Fruit fly (Drosophila melanogaster) whole organism, embryonic: ENCODE data around the gene CG1785.

Experiments
- CG1024 ChIP-seq: fragments of 200-800 bp; sonication (Bioruptor generic); IDR thresholded peaks from 2 replicates; pipeline ENCODE4 v1.3.6; 2022; ENCODE audit warnings: missing biosample characterization, missing genetic modification characterization
- CG17328 ChIP-seq: fragments of 200-800 bp; sonication (Bioruptor generic); IDR thresholded peaks from 2 replicates; pipeline ENCODE4 v1.3.6; 2022; ENCODE audit warnings: missing biosample characterization, missing genetic modification characterization
- CG17361 ChIP-seq: fragments of 200-800 bp; sonication (Bioruptor generic); IDR thresholded peaks from 3 replicates; pipeline ENCODE4 v1.3.6; 2022; ENCODE audit warnings: missing biosample characterization, missing genetic modification characterization
- CG17612 ChIP-seq: fragments of 200-800 bp; sonication (Bioruptor generic); IDR thresholded peaks from 2 replicates; pipeline ENCODE4 v1.3.6; 2022; ENCODE audit warnings: missing biosample characterization, missing genetic modification characterization
- CG2712 ChIP-seq: fragments of 200-800 bp; optimal IDR thresholded peaks from 3 replicates; lab custom pipeline; 2019; ENCODE audit warnings: missing biosample characterization, mild to moderate bottlenecking, missing genetic modification characterization, moderate library complexity
- CG3847 ChIP-seq: fragments of 200-800 bp; sonication (Bioruptor generic); IDR thresholded peaks from 2 replicates; pipeline ENCODE4 v1.3.6; 2022; ENCODE audit warnings: missing biosample characterization, missing genetic modification characterization
- CG43689 ChIP-seq: fragments of 200-800 bp; sonication (Bioruptor generic); IDR thresholded peaks from 2 replicates; pipeline ENCODE4 v1.3.6; 2022; ENCODE audit warnings: missing biosample characterization, missing genetic modification characterization
- CG6765 ChIP-seq: fragments of 200-800 bp; sonication (Bioruptor generic); optimal IDR thresholded peaks from 3 replicates; lab custom pipeline; 2017; ENCODE audit warnings: missing biosample characterization, mild to moderate bottlenecking, missing genetic modification characterization
- CG7357 ChIP-seq: fragments of 200-800 bp; sonication (Bioruptor generic); IDR thresholded peaks from 3 replicates; pipeline ENCODE4 v1.3.6; 2022; ENCODE audit warnings: missing biosample characterization, missing genetic modification characterization
- D19A ChIP-seq: fragments of 200-800 bp; optimal IDR thresholded peaks from 3 replicates; lab custom pipeline; 2019; ENCODE audit warnings: missing biosample characterization, mild to moderate bottlenecking, missing genetic modification characterization, moderate library complexity
- Ets65A ChIP-seq: fragments of 200-800 bp; sonication (Bioruptor generic); peaks from one replicate; lab custom pipeline; 2016; ENCODE audit warnings: missing biosample characterization, missing genetic modification characterization
- H2.0 ChIP-seq: fragments of 200-800 bp; sonication (Bioruptor generic); IDR thresholded peaks from 2 replicates; pipeline ENCODE4 v1.3.6; 2022; ENCODE audit warnings: missing biosample characterization, missing genetic modification characterization
- Hr78 ChIP-seq, 2 experiments: fragments of 200-800 bp in 1 of 2; fragments of >200 bp in 1 of 2; sonication (Bioruptor generic) in 1 of 2; optimal IDR thresholded peaks; 2 replicates each; lab custom pipeline; 2017 to 2019; ENCODE audit warnings: missing biosample characterization in 2 of 2, missing genetic modification characterization in 2 of 2, mild to moderate bottlenecking in 1 of 2, moderate library complexity in 1 of 2
- Kr ChIP-seq: fragments of 200-800 bp; sonication (Bioruptor generic); optimal IDR thresholded peaks from 2 replicates; lab custom pipeline; 2017; ENCODE audit warnings: missing biosample characterization, mild to moderate bottlenecking, missing genetic modification characterization
- Med ChIP-seq: fragments of 200-800 bp; sonication (Bioruptor generic); peaks from one replicate; lab custom pipeline; 2016; ENCODE audit warnings: missing biosample characterization, missing genetic modification characterization, mild to moderate bottlenecking, inconsistent platforms, moderate library complexity
- Nf-YC ChIP-seq: fragments of 200-800 bp; optimal IDR thresholded peaks from 3 replicates; lab custom pipeline; 2019; ENCODE audit warnings: missing biosample characterization, mild to moderate bottlenecking, missing genetic modification characterization, moderate library complexity
- Xrp1 ChIP-seq: fragments of 200-800 bp; sonication (Bioruptor generic); IDR thresholded peaks from 2 replicates; pipeline ENCODE4 v1.3.6; 2022; ENCODE audit warnings: missing biosample characterization, missing genetic modification characterization
- ap ChIP-seq: fragments of 200-800 bp; sonication (Bioruptor generic); IDR thresholded peaks from 2 replicates; pipeline ENCODE4 v1.3.6; 2022; ENCODE audit warnings: missing biosample characterization, missing genetic modification characterization
- ato ChIP-seq: fragments of 200-800 bp; sonication (Bioruptor generic); IDR thresholded peaks from 2 replicates; pipeline ENCODE4 v1.3.6; 2022; ENCODE audit warnings: missing biosample characterization, missing genetic modification characterization; ENCODE audit not compliant: partially characterized antibody
- btn ChIP-seq: fragments of 200-800 bp; sonication (Bioruptor generic); optimal IDR thresholded peaks from 2 replicates; lab custom pipeline; 2016; ENCODE audit warnings: missing biosample characterization, missing genetic modification characterization
- cato ChIP-seq: fragments of 200-800 bp; sonication (Bioruptor generic); optimal IDR thresholded peaks from 2 replicates; lab custom pipeline; 2016; ENCODE audit warnings: missing biosample characterization, missing genetic modification characterization, borderline replicate concordance
- chif ChIP-seq, 2 experiments: fragments of 200-800 bp; sonication (Bioruptor generic); optimal IDR thresholded peaks; 3 replicates each; lab custom pipeline; 2016; ENCODE audit warnings: missing biosample characterization in 2 of 2, missing genetic modification characterization in 2 of 2
- chinmo ChIP-seq: fragments of 200-800 bp; sonication (Bioruptor generic); IDR thresholded peaks from 4 replicates; pipeline ENCODE4 v1.3.6; 2022; ENCODE audit warnings: missing biosample characterization, missing genetic modification characterization; ENCODE audit not compliant: partially characterized antibody
- chm ChIP-seq: fragments of 200-800 bp; sonication (Bioruptor generic); IDR thresholded peaks from 2 replicates; pipeline ENCODE4 v1.3.6; 2022; ENCODE audit warnings: missing biosample characterization, missing genetic modification characterization
- ci ChIP-seq: fragments of 200-800 bp; sonication (Bioruptor generic); IDR thresholded peaks from 3 replicates; pipeline ENCODE4 v1.3.6; 2022; ENCODE audit warnings: missing biosample characterization, missing genetic modification characterization
- dmrt11E ChIP-seq: fragments of 200-800 bp; sonication (Bioruptor generic); optimal IDR thresholded peaks from 3 replicates; lab custom pipeline; 2018; ENCODE audit warnings: missing biosample characterization, mild to moderate bottlenecking, missing genetic modification characterization, moderate library complexity
- dysf ChIP-seq: fragments of 200-800 bp; sonication (Bioruptor generic); IDR thresholded peaks from 3 replicates; pipeline ENCODE4 v1.3.6; 2022; ENCODE audit warnings: missing biosample characterization, missing genetic modification characterization
- eve ChIP-seq, 2 experiments: fragments of >200 bp; optimal IDR thresholded peaks; 2 replicates each; lab custom pipeline; 2017; ENCODE audit warnings: missing biosample characterization in 2 of 2, missing genetic modification characterization in 2 of 2
- ewg ChIP-seq: fragments of 200-800 bp; sonication (Bioruptor generic); optimal IDR thresholded peaks from 3 replicates; lab custom pipeline; 2017; ENCODE audit warnings: mild to moderate bottlenecking, missing biosample characterization, missing genetic modification reagents, missing genetic modification characterization
- gem ChIP-seq: fragments of 200-800 bp; sonication (Bioruptor generic); optimal IDR thresholded peaks from 2 replicates; lab custom pipeline; 2019; ENCODE audit warnings: missing biosample characterization, mild to moderate bottlenecking, missing genetic modification characterization, moderate library complexity
- gfzf ChIP-seq: fragments of 200-800 bp; sonication (Bioruptor generic); optimal IDR thresholded peaks from 2 replicates; lab custom pipeline; 2016; ENCODE audit warnings: missing biosample characterization, mild to moderate bottlenecking, missing genetic modification characterization, moderate library complexity
- insv ChIP-seq, 2 experiments: fragments of 200-800 bp; sonication (Bioruptor generic); optimal IDR thresholded peaks; 3 replicates each; lab custom pipeline; 2016 to 2018; ENCODE audit warnings: missing biosample characterization in 2 of 2, missing genetic modification characterization in 2 of 2
- jing ChIP-seq: fragments of 200-800 bp; sonication (Bioruptor generic); optimal IDR thresholded peaks from 2 replicates; lab custom pipeline; 2018; ENCODE audit warnings: missing biosample characterization, mild to moderate bottlenecking, missing genetic modification characterization
- peb ChIP-seq: fragments of 200-800 bp; sonication (Bioruptor generic); IDR thresholded peaks from 2 replicates; pipeline ENCODE4 v1.3.6; 2022; ENCODE audit warnings: missing biosample characterization, missing genetic modification characterization
- prd ChIP-seq, 3 experiments: fragments of >200 bp in 2 of 3; fragments of 200-800 bp in 1 of 3; sonication (Bioruptor generic) in 1 of 3; optimal IDR thresholded peaks in 2 of 3; IDR thresholded peaks in 1 of 3; 2 replicates in 2 of 3; 3 replicates in 1 of 3; pipeline versions ENCODE4 v1.3.6 to Lab custom; 2017 to 2022; ENCODE audit warnings: missing biosample characterization in 1 of 3, missing genetic modification characterization in 1 of 3
- pzg ChIP-seq: fragments of 200-800 bp; sonication (Bioruptor generic); optimal IDR thresholded peaks from 3 replicates; lab custom pipeline; 2018; ENCODE audit warnings: missing biosample characterization, mild to moderate bottlenecking, missing genetic modification characterization, moderate library complexity
- row ChIP-seq: fragments of 200-800 bp; sonication (Bioruptor generic); IDR thresholded peaks from 3 replicates; pipeline ENCODE4 v1.3.6; 2022; ENCODE audit warnings: missing biosample characterization, missing genetic modification characterization
- sens ChIP-seq: fragments of 200-800 bp; sonication (Bioruptor generic); peaks from one replicate; lab custom pipeline; 2016; ENCODE audit warnings: missing biosample characterization, missing genetic modification characterization
- slbo ChIP-seq: fragments of 200-800 bp; sonication (Bioruptor generic); IDR thresholded peaks from 2 replicates; pipeline ENCODE4 v1.3.6; 2022; ENCODE audit warnings: missing biosample characterization, missing genetic modification characterization
- so ChIP-seq: fragments of 200-800 bp; sonication (Bioruptor generic); IDR thresholded peaks from 3 replicates; pipeline ENCODE4 v1.3.6; 2022; ENCODE audit warnings: missing biosample characterization, missing genetic modification characterization
- tna ChIP-seq: fragments of 200-800 bp; sonication (Bioruptor generic); IDR thresholded peaks from 2 replicates; pipeline ENCODE4 v1.3.6; 2022; ENCODE audit warnings: missing biosample characterization, missing genetic modification characterization; ENCODE audit not compliant: partially characterized antibody
- ttk ChIP-seq: fragments of 200-800 bp; sonication (Bioruptor generic); IDR thresholded peaks from 2 replicates; pipeline ENCODE4 v2.1.2; 2022; ENCODE audit warnings: missing biosample characterization, missing genetic modification characterization
- tx ChIP-seq: fragments of 200-800 bp; sonication (Bioruptor generic); optimal IDR thresholded peaks from 2 replicates; lab custom pipeline; 2016; ENCODE audit warnings: missing biosample characterization, missing genetic modification characterization
- vvl ChIP-seq: fragments of 200-800 bp; sonication (Bioruptor generic); IDR thresholded peaks from 2 replicates; pipeline ENCODE4 v1.3.6; 2022; ENCODE audit warnings: missing biosample characterization, missing genetic modification characterization
- zen ChIP-seq: fragments of 200-800 bp; sonication (Bioruptor generic); optimal IDR thresholded peaks from 3 replicates; lab custom pipeline; 2018; ENCODE audit warnings: missing biosample characterization, mild to moderate bottlenecking, missing genetic modification characterization, moderate library complexity
- zfh1 ChIP-seq: fragments of 200-800 bp; sonication (Bioruptor generic); IDR thresholded peaks from 3 replicates; pipeline ENCODE4 v1.3.6; 2022; ENCODE audit warnings: missing biosample characterization, missing genetic modification characterization

CG1785 gene

dm6 chrX:8762260-8762659 lies 47.5 kb downstream of the CG1785 start:
- TF ChIP-seq D19A (tag; lab: Kevin White, UChicago) (no peak), so (GFP tag; lab: Robert Waterston, UW) (no peak), prd (optimal IDR thresholded peaks at IDR 0.05; lab: Kevin White, UChicago) (no peak), prd (GFP tag; IDR thresholded peaks at IDR 0.05; lab: Robert Waterston, UW) (peak; percentile 36; the same call in 1 of the 3 replicates), CG1024 (0 out of 2 replicates have a peak, but pooled peaks have one; percentile 3), slbo (GFP tag; lab: Robert Waterston, UW) (peak; percentile 17; the same call in 1 of the 2 replicates), chm (GFP tag; lab: Robert Waterston, UW) (no peak), CG17361 (GFP tag; lab: Robert Waterston, UW) (no peak), CG2712 (tag; lab: Kevin White, UChicago) (peak; percentile 11), CG7357 (GFP tag; lab: Robert Waterston, UW) (0 out of 3 replicates have a peak, but pooled peaks have one; percentile 8), peb (no peak), tx (GFP tag; lab: Kevin White, UChicago) (no peak), Med (peak; percentile 44), jing (no peak), zfh1 (GFP tag; lab: Robert Waterston, UW) (0 out of 3 replicates have a peak, but pooled peaks have one; percentile 29), Xrp1 (GFP tag; lab: Robert Waterston, UW) (peak; percentile 24; the same call in 1 of the 2 replicates), ttk (GFP tag; lab: Robert Waterston, UW) (no peak), pzg (GFP tag; lab: Kevin White, UChicago) (no peak), tna (GFP tag; lab: Robert Waterston, UW) (no peak), cato (GFP tag; lab: Kevin White, UChicago) (no peak), CG17328 (GFP tag; lab: Robert Waterston, UW) (0 out of 2 replicates have a peak, but pooled peaks have one; percentile 13), gem (tag; lab: Kevin White, UChicago) (peak; percentile 19), btn (GFP tag; lab: Kevin White, UChicago) (no peak), ato (GFP tag; lab: Robert Waterston, UW) (no peak), CG43689 (GFP tag; lab: Robert Waterston, UW) (no peak), H2.0 (GFP tag; lab: Robert Waterston, UW) (0 out of 2 replicates have a peak, but pooled peaks have one; percentile 2), Hr78 (GFP tag; optimal IDR thresholded peaks at IDR 0.05; lab: Kevin White, UChicago) (no peak), dmrt11E (tag; lab: Kevin White, UChicago) (peak; percentile 12), vvl (no peak), zen (tag; lab: Kevin White, UChicago) (no peak), ewg (GFP tag; lab: Kevin White, UChicago) (no peak), dysf (GFP tag; lab: Robert Waterston, UW) (peak; percentile 41; the same call in 1 of the 3 replicates), Ets65A (GFP tag; lab: Kevin White, UChicago) (peak; percentile 79), sens (peak; percentile 83), CG6765 (GFP tag; lab: Kevin White, UChicago) (no peak), chinmo (GFP tag; lab: Robert Waterston, UW) (no peak), eve (GFP tag; optimal IDR thresholded peaks at IDR 0.05; lab: Kevin White, UChicago) (no peak), Nf-YC (tag; lab: Kevin White, UChicago) (no peak), insv (GFP tag; optimal IDR thresholded peaks at IDR 0.05; lab: Kevin White, UChicago) (no peak), Kr (GFP tag; lab: Kevin White, UChicago) (no peak), CG17612 (GFP tag; lab: Robert Waterston, UW) (no peak), gfzf (no peak), row (0 out of 3 replicates have a peak, but pooled peaks have one; percentile 21), CG3847 (GFP tag; lab: Robert Waterston, UW) (no peak), ci (GFP tag; lab: Robert Waterston, UW) (0 out of 3 replicates have a peak, but pooled peaks have one; percentile 14), ap (GFP tag; lab: Robert Waterston, UW) (no peak), chif (GFP tag; optimal IDR thresholded peaks at IDR 0.05; lab: Kevin White, UChicago) (peak in 1 of 2 experiments; percentile 17)
